Worm (Caenorhabditis elegans): ENCODE measurements around the gene srh-140.

DNA sequence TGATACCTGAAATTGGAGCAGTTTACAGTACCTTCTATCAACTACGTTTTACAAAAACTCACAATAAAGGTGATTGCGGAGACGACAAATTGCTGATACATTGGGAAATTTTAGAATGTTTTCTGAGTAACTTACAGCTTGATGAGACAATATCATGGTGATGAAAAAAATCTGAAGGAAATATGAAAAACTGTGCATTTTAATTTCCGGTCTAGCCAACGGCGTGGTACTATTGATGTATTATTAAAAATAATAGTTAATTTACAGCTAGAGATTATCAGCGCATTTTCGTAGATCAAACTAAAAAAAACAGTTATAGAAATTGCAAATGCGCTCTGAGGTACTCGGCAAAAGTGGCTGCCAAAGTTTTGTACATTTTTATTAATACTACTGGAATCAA, 23.9 kb upstream of the srh-140 start, which contains the start of gene srx-29:
- TF ChIP-seq ceh-22 (tag; optimal IDR thresholded peaks at IDR 0.05) (no peak), syd-9 (tag; optimal IDR thresholded peaks at IDR 0.05) (no peak), hlh-30 (tag; optimal IDR thresholded peaks at IDR 0.05; ENCODE audit: insufficient read depth) (no peak), ceh-18 (tag; optimal IDR thresholded peaks at IDR 0.05) (no peak), dve-1 (tag; optimal IDR thresholded peaks at IDR 0.05) (no peak), sdc-2 (tag; optimal IDR thresholded peaks at IDR 0.05) (no peak), rnt-1 (tag; optimal IDR thresholded peaks at IDR 0.05) (no peak), unc-42 (tag; optimal IDR thresholded peaks at IDR 0.05) (no peak), madf-2 (tag; optimal IDR thresholded peaks at IDR 0.05) (no peak), nhr-232 (tag; optimal IDR thresholded peaks at IDR 0.05) (no peak), ceh-19 (GFP tag; optimal IDR thresholded peaks at IDR 0.05) (no peak)

Measured in whole organism, late embryonic.